Fruit fly (Drosophila melanogaster) whole organism, adult: ENCODE data around the gene mesh.

Source experiments
- CG11617 ChIP-seq: fragments of 200-800 bp; sonication (Bioruptor generic); optimal IDR thresholded peaks from 2 replicates; lab custom pipeline; 2017; ENCODE audit warnings: mild to moderate bottlenecking, missing biosample characterization, missing genetic modification reagents, missing genetic modification characterization
- CG12768 ChIP-seq: fragments of 200-800 bp; sonication (Bioruptor generic); optimal IDR thresholded peaks from 2 replicates; lab custom pipeline; 2017; ENCODE audit warnings: missing biosample characterization, missing genetic modification characterization, mild to moderate bottlenecking, moderate library complexity, missing genetic modification reagents
- CG14711 ChIP-seq: fragments of 200-800 bp; sonication (Bioruptor generic); optimal IDR thresholded peaks from 2 replicates; lab custom pipeline; 2018; ENCODE audit warnings: missing biosample characterization, mild to moderate bottlenecking, missing genetic modification characterization, moderate library complexity
- CG1620 ChIP-seq: fragments of 200-800 bp; sonication (Bioruptor generic); optimal IDR thresholded peaks from 2 replicates; lab custom pipeline; 2016; ENCODE audit warnings: missing biosample characterization, missing genetic modification characterization
- CG33017 ChIP-seq: fragments of 200-800 bp; sonication (Bioruptor generic); optimal IDR thresholded peaks from 2 replicates; lab custom pipeline; 2018; ENCODE audit warnings: missing biosample characterization, mild to moderate bottlenecking, missing genetic modification characterization, moderate library complexity
- CG5204 ChIP-seq: fragments of 200-800 bp; sonication (Bioruptor generic); optimal IDR thresholded peaks from 2 replicates; lab custom pipeline; 2016; ENCODE audit warnings: missing biosample characterization, missing genetic modification characterization
- CG7045 ChIP-seq: fragments of 200-800 bp; sonication (Bioruptor generic); optimal IDR thresholded peaks from 2 replicates; lab custom pipeline; 2017; ENCODE audit warnings: missing biosample characterization, mild to moderate bottlenecking, missing genetic modification characterization
- CG7101 ChIP-seq: fragments of 200-800 bp; sonication (Bioruptor generic); optimal IDR thresholded peaks from 2 replicates; lab custom pipeline; 2018; ENCODE audit warnings: missing biosample characterization, mild to moderate bottlenecking, missing genetic modification characterization, moderate library complexity
- Clk ChIP-seq: fragments of 200-800 bp; sonication (Bioruptor generic); optimal IDR thresholded peaks from 2 replicates; lab custom pipeline; 2017; ENCODE audit warnings: missing biosample characterization, missing genetic modification characterization
- Crg-1 ChIP-seq: fragments of 200-800 bp; sonication (Bioruptor generic); optimal IDR thresholded peaks from 2 replicates; lab custom pipeline; 2016; ENCODE audit warnings: missing biosample characterization, missing genetic modification characterization
- Hr96 ChIP-seq: fragments of 200-800 bp; sonication (Bioruptor generic); optimal IDR thresholded peaks from 2 replicates; lab custom pipeline; 2016; ENCODE audit warnings: missing biosample characterization, missing genetic modification characterization
- Mnt ChIP-seq: fragments of 200-800 bp; sonication (Bioruptor generic); optimal IDR thresholded peaks from 2 replicates; lab custom pipeline; 2016; ENCODE audit warnings: missing biosample characterization, mild to moderate bottlenecking, missing genetic modification characterization
- bab1 ChIP-seq: fragments of 200-800 bp; sonication (Bioruptor generic); optimal IDR thresholded peaks from 3 replicates; lab custom pipeline; 2019; ENCODE audit warnings: missing biosample characterization, mild to moderate bottlenecking, missing genetic modification characterization, moderate library complexity
- cic ChIP-seq: fragments of 200-800 bp; sonication (Bioruptor generic); optimal IDR thresholded peaks from 2 replicates; lab custom pipeline; 2017; ENCODE audit warnings: missing biosample characterization, mild to moderate bottlenecking, missing genetic modification characterization, moderate library complexity
- cnc ChIP-seq, 2 experiments: fragments of >200 bp; optimal IDR thresholded peaks; 2 replicates each; lab custom pipeline; 2017
- kay ChIP-seq: fragments of 200-800 bp; sonication (Bioruptor generic); peaks from one replicate; lab custom pipeline; 2016; ENCODE audit warnings: missing biosample characterization, missing genetic modification characterization, borderline replicate concordance
- ovo ChIP-seq: fragments of 200-800 bp; sonication (Bioruptor generic); optimal IDR thresholded peaks from 2 replicates; lab custom pipeline; 2016; ENCODE audit warnings: missing biosample characterization, missing genetic modification characterization
- pad ChIP-seq: fragments of 200-800 bp; sonication (Bioruptor generic); optimal IDR thresholded peaks from 3 replicates; lab custom pipeline; 2017; ENCODE audit warnings: missing biosample characterization, missing genetic modification characterization, mild to moderate bottlenecking, moderate library complexity, missing genetic modification reagents
- tj ChIP-seq: fragments of 200-800 bp; sonication (Bioruptor generic); optimal IDR thresholded peaks from 3 replicates; lab custom pipeline; 2017; ENCODE audit warnings: missing biosample characterization, mild to moderate bottlenecking, missing genetic modification characterization, moderate library complexity
- toe ChIP-seq: fragments of 200-800 bp; sonication (Bioruptor generic); optimal IDR thresholded peaks from 2 replicates; lab custom pipeline; 2016; ENCODE audit warnings: missing biosample characterization, missing genetic modification characterization

mesh gene

dm6 chr3R:31215830-31216229, 20.3 kb upstream of the mesh start, which contains the start of gene CG15561:
TSS of gene CG15561 (minus strand) at chr3R:31215942.
- TF ChIP-seq Hr96 (GFP tag; lab: Kevin White, UChicago) (no peak), CG33017 (tag; lab: Kevin White, UChicago) (no peak), CG7101 (tag; lab: Kevin White, UChicago) (peak; percentile 46), ovo (GFP tag; lab: Kevin White, UChicago) (no peak), bab1 (GFP tag; lab: Kevin White, UChicago) (peak; percentile 86), Crg-1 (GFP tag; lab: Kevin White, UChicago) (peak; percentile 60), tj (GFP tag; lab: Kevin White, UChicago) (peak; percentile 21), CG1620 (GFP tag; lab: Kevin White, UChicago) (peak; percentile 23), CG11617 (GFP tag; lab: Kevin White, UChicago) (no peak), CG7045 (GFP tag; lab: Kevin White, UChicago) (no peak), pad (GFP tag; lab: Kevin White, UChicago) (peak; percentile 39), cic (GFP tag; lab: Kevin White, UChicago) (peak; percentile 28), toe (GFP tag; lab: Kevin White, UChicago) (no peak), CG12768 (GFP tag; lab: Kevin White, UChicago) (no peak), Clk (GFP tag; lab: Kevin White, UChicago) (no peak), kay (GFP tag; lab: Kevin White, UChicago) (no peak), CG14711 (tag; lab: Kevin White, UChicago) (peak; percentile 34), CG5204 (GFP tag; lab: Kevin White, UChicago) (no peak), Mnt (peak; percentile 100), cnc (optimal IDR thresholded peaks at IDR 0.05; lab: Kevin White, UChicago) (no peak)

DNA sequence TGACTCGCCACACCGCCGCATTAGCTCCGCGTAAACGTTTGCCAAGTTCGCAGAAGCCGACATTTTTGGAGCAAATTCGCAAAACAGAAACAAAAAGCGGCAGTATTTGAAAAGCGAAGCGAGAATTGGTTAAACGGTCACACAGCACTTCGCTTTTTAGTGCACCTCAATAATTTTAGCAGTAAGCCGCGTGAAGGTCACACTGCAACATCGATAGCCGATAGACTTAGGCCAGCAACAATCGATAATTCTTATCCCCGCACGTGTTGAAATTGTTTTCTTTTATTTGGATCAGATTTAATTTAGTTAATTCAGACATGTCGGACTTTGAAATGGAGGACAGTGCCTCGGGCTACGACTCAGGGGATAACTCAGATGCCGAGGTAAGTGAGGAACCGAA, 17.7 kb upstream of the mesh start, which contains the start of the genes Zwilch and CG1542:
TSS of gene Zwilch (minus strand) at position 150 of the 400 bp plus-strand sequence.
TSS of gene CG1542 (plus strand) at position 232 of the 400 bp plus-strand sequence.
- TF ChIP-seq CG7045 (GFP tag; lab: Kevin White, UChicago) (no peak), CG11617 (GFP tag; lab: Kevin White, UChicago) (no peak), CG14711 (tag; lab: Kevin White, UChicago) (no peak), cnc (optimal IDR thresholded peaks at IDR 0.05; lab: Kevin White, UChicago) (no peak), Mnt (peak; percentile 98), Crg-1 (GFP tag; lab: Kevin White, UChicago) (no peak), tj (GFP tag; lab: Kevin White, UChicago) (no peak), Clk (GFP tag; lab: Kevin White, UChicago) (no peak), toe (GFP tag; lab: Kevin White, UChicago) (no peak), bab1 (GFP tag; lab: Kevin White, UChicago) (peak; percentile 35), CG33017 (tag; lab: Kevin White, UChicago) (no peak), cic (GFP tag; lab: Kevin White, UChicago) (no peak), CG1620 (GFP tag; lab: Kevin White, UChicago) (no peak)

DNA sequence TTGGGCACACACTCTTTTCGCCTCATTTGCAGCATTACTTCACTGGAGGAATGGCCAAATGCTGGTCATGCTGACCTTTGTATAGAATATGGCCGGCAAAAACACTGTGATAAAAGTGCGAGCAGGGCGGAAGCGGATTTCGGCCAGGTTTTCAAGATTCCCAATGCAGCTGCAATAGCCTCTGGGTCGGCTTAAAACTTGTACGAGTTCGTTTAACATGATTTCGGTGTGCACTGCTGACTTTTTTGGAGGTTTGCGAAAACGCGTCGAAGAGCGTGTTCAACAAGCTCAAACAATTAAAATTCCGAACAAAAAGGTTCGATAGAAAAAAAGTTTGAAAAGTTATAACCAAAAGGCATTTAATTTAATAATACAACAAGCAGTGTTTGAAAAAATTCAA, 15.1 kb upstream of the mesh start, which contains the start of gene chp:
TSS of gene chp (minus strand) at position 101 of the 400 bp plus-strand sequence.
- TF ChIP-seq CG5204 (GFP tag; lab: Kevin White, UChicago) (no peak), cic (GFP tag; lab: Kevin White, UChicago) (no peak), Crg-1 (GFP tag; lab: Kevin White, UChicago) (no peak), pad (GFP tag; lab: Kevin White, UChicago) (no peak), bab1 (GFP tag; lab: Kevin White, UChicago) (no peak), toe (GFP tag; lab: Kevin White, UChicago) (no peak)

DNA sequence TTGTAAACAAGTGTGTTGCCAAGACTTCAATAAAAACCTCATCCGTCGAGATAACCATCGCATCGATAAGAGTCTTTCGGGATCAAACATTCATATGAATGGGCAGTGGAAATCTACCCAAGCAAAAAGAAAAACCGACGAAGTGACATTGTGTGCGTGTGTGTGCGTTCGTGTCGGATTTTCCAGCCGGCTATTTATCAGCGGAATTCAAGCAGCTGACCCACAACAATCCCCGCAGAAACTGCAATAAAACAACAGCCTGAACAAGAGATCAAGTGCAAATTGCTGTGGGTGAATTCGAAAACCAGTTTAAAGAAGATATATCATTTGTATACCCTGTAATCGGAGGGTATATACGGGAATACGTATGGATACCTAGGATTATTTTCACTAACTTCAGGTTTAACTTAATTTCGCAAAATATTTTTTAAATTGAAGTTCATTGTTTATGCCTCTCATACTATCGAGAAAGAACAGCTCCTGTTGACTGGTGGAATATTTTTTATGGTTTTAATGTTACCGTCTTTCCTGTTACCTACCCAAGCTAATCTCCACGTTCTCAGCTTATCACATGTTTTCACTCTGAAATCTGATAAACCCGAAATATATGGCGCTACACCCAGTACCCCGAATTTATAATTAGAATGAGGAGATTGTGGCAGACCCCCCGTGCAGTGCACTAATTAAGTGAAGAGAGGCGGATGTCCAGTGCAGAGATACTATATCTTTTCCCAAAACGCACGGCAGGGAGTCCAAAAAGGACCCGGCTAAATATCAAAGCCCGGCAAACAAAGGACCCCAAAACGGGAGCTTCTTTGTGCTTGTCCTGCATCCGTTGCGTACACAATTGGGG, 1.8 kb upstream of the mesh start:
- TF ChIP-seq CG11617 (GFP tag; lab: Kevin White, UChicago) (no peak), ovo (GFP tag; lab: Kevin White, UChicago) (no peak), Crg-1 (GFP tag; lab: Kevin White, UChicago) (no peak), cnc (optimal IDR thresholded peaks at IDR 0.05; lab: Kevin White, UChicago) (no peak), CG7045 (GFP tag; lab: Kevin White, UChicago) (no peak), tj (GFP tag; lab: Kevin White, UChicago) (no peak), Clk (GFP tag; lab: Kevin White, UChicago) (no peak), CG14711 (tag; lab: Kevin White, UChicago) (no peak), pad (GFP tag; lab: Kevin White, UChicago) (no peak), Hr96 (GFP tag; lab: Kevin White, UChicago) (no peak), kay (GFP tag; lab: Kevin White, UChicago) (no peak), CG7101 (tag; lab: Kevin White, UChicago) (no peak), CG33017 (tag; lab: Kevin White, UChicago) (no peak)

DNA sequence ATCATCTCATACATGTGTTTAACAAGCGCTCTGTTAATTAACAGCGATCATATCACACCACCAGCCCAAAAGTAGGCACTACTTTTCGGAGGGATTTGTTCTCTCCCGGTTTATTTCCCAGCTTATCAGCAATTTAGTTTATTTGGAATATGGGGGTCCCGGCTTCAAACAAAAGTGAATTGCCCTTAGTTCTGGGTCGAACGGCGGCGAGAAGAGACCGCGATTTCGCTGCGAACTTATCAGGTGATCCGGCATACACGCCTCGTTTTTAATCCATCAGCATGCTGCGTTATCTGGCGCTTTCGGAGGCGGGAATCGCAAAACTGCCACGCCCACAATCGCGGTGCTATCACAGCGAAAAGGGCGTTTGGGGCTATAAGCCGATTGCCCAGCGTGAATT, 1.2 kb upstream of the mesh start, which contains the start of gene CG1544:
TSS of gene CG1544 (plus strand) at position 186 of the 400 bp plus-strand sequence.
- TF ChIP-seq Clk (GFP tag; lab: Kevin White, UChicago): no peak
- TF ChIP-seq bab1 (GFP tag; lab: Kevin White, UChicago): peak; percentile 61
- no peak for TF ChIP-seq CG14711 (tag; lab: Kevin White, UChicago)
- TF ChIP-seq tj (GFP tag; lab: Kevin White, UChicago): peak; percentile 27
- peak; percentile 53 for TF ChIP-seq Mnt
- TF ChIP-seq cnc (optimal IDR thresholded peaks at IDR 0.05; lab: Kevin White, UChicago): no peak
- no peak for TF ChIP-seq Hr96 (GFP tag; lab: Kevin White, UChicago)
- no peak for TF ChIP-seq CG33017 (tag; lab: Kevin White, UChicago)
- TF ChIP-seq Crg-1 (GFP tag; lab: Kevin White, UChicago): no peak
- TF ChIP-seq cic (GFP tag; lab: Kevin White, UChicago): peak; percentile 61
- TF ChIP-seq CG12768 (GFP tag; lab: Kevin White, UChicago): peak; percentile 22
